Fruit fly (Drosophila melanogaster) whole organism, wandering third instar larva: ENCODE results near the gene CG42594.

ENCODE experiments used
- Dfd ChIP-seq: fragments of >200 bp; optimal IDR thresholded peaks from 2 replicates; lab custom pipeline; 2017; ENCODE audit warnings: missing biosample characterization, missing genetic modification characterization
- Dif ChIP-seq: fragments of 200-275, 200-300 bp; sonication (Bioruptor generic); optimal IDR thresholded peaks from 2 replicates; lab custom pipeline; 2018; ENCODE audit warnings: missing biosample characterization, missing genetic modification characterization; ENCODE audit not compliant: partially characterized antibody
- GATAd ChIP-seq: sonication (Bioruptor generic); optimal IDR thresholded peaks from 2 replicates; lab custom pipeline; 2016; ENCODE audit warnings: missing biosample characterization, missing genetic modification characterization
- HLH106 ChIP-seq: fragments of 200-800 bp; optimal IDR thresholded peaks from 3 replicates; lab custom pipeline; 2019; ENCODE audit warnings: missing biosample characterization, mild to moderate bottlenecking, missing genetic modification characterization, moderate library complexity
- Hnf4 ChIP-seq: fragments of 200-800 bp; sonication (Bioruptor generic); optimal IDR thresholded peaks from 2 replicates; lab custom pipeline; 2016; ENCODE audit warnings: missing biosample characterization, mild to moderate bottlenecking, missing genetic modification characterization
- Hr78 ChIP-seq: fragments of >200 bp; optimal IDR thresholded peaks from 2 replicates; lab custom pipeline; 2017; ENCODE audit warnings: missing biosample characterization, missing genetic modification characterization
- Hr83 ChIP-seq: fragments of 200-300 bp; sonication (Bioruptor generic); optimal IDR thresholded peaks from 2 replicates; lab custom pipeline; 2016; ENCODE audit warnings: missing biosample characterization, mild to moderate bottlenecking, missing genetic modification characterization, moderate library complexity; ENCODE audit not compliant: poor library complexity, severe bottlenecking
- Jra ChIP-seq: sonication (Bioruptor generic); optimal IDR thresholded peaks from 2 replicates; lab custom pipeline; 2016; ENCODE audit warnings: missing biosample characterization, missing genetic modification characterization
- Mio ChIP-seq: sonication (Bioruptor generic); optimal IDR thresholded peaks from 2 replicates; lab custom pipeline; 2016; ENCODE audit warnings: missing biosample characterization, missing genetic modification characterization
- Myc ChIP-seq: fragments of >200 bp; optimal IDR thresholded peaks from 2 replicates; lab custom pipeline; 2017
- N ChIP-seq: fragments of >200 bp; optimal IDR thresholded peaks from 2 replicates; lab custom pipeline; 2018; ENCODE audit warnings: missing biosample characterization, missing external identifiers, missing genetic modification characterization
- OdsH ChIP-seq: fragments of 200-800 bp; sonication (Bioruptor generic); optimal IDR thresholded peaks from 2 replicates; lab custom pipeline; 2016; ENCODE audit warnings: missing biosample characterization, mild to moderate bottlenecking, missing genetic modification characterization
- Rel ChIP-seq, 2 experiments: fragments of 200-800 bp; sonication (Bioruptor generic) in 1 of 2; optimal IDR thresholded peaks; 2 replicates in 1 of 2; 3 replicates in 1 of 2; lab custom pipeline; 2016 to 2019; ENCODE audit warnings: mild to moderate bottlenecking in 2 of 2, missing biosample characterization in 2 of 2, missing genetic modification characterization in 2 of 2, moderate library complexity in 1 of 2
- Sp1 ChIP-seq: fragments of 200-800 bp; sonication (Bioruptor generic); optimal IDR thresholded peaks from 3 replicates; lab custom pipeline; 2019; ENCODE audit warnings: missing biosample characterization, mild to moderate bottlenecking, missing genetic modification characterization, moderate library complexity
- Vsx2 ChIP-seq: fragments of 200-300, 225-300 bp; sonication (Bioruptor generic); optimal IDR thresholded peaks from 2 replicates; lab custom pipeline; 2018; ENCODE audit warnings: missing biosample characterization, missing genetic modification characterization; ENCODE audit not compliant: partially characterized antibody
- br ChIP-seq: fragments of 200-800 bp; sonication (Bioruptor generic); optimal IDR thresholded peaks from 2 replicates; lab custom pipeline; 2016; ENCODE audit warnings: missing biosample characterization, missing genetic modification characterization
- brk ChIP-seq: fragments of 200-800 bp; sonication (Bioruptor generic); optimal IDR thresholded peaks from 2 replicates; lab custom pipeline; 2016; ENCODE audit warnings: missing biosample characterization, mild to moderate bottlenecking, missing genetic modification characterization
- dl ChIP-seq, 2 experiments: fragments of 175-275, 200-275 bp in 1 of 2; fragments of 200-275 bp in 1 of 2; sonication (Bioruptor generic); optimal IDR thresholded peaks; lab custom pipeline; 2018; ENCODE audit warnings: mild to moderate bottlenecking in 2 of 2, missing biosample characterization in 2 of 2, missing genetic modification characterization in 2 of 2, moderate library complexity in 2 of 2; ENCODE audit not compliant: partially characterized antibody in 2 of 2, insufficient read depth in 1 of 2
- dmrt93B ChIP-seq: fragments of 200-800 bp; sonication (Bioruptor generic); optimal IDR thresholded peaks from 2 replicates; lab custom pipeline; 2018; ENCODE audit warnings: missing biosample characterization, mild to moderate bottlenecking, missing genetic modification characterization
- dsf ChIP-seq: sonication (Bioruptor generic); optimal IDR thresholded peaks from 2 replicates; lab custom pipeline; 2016; ENCODE audit warnings: missing biosample characterization, missing genetic modification characterization, borderline replicate concordance
- ey ChIP-seq: fragments of 200-800 bp; sonication (Bioruptor generic); optimal IDR thresholded peaks from 2 replicates; lab custom pipeline; 2016; ENCODE audit warnings: missing biosample characterization, missing genetic modification characterization
- foxo ChIP-seq, 2 experiments: fragments of 200-800 bp; sonication (Bioruptor generic); optimal IDR thresholded peaks; 2 replicates in 1 of 2; 3 replicates in 1 of 2; lab custom pipeline; 2016 to 2017; ENCODE audit warnings: missing biosample characterization in 2 of 2, missing genetic modification characterization in 2 of 2
- fru ChIP-seq: fragments of 200-800 bp; sonication (Bioruptor generic); optimal IDR thresholded peaks from 3 replicates; lab custom pipeline; 2016; ENCODE audit warnings: missing biosample characterization, mild to moderate bottlenecking, missing genetic modification characterization
- h ChIP-seq: fragments of 200-800 bp; sonication (Bioruptor generic); optimal IDR thresholded peaks from 3 replicates; lab custom pipeline; 2016; ENCODE audit warnings: missing biosample characterization, mild to moderate bottlenecking, missing genetic modification characterization
- jim ChIP-seq: fragments of 175-275, 200-325 bp; sonication (Bioruptor generic); optimal IDR thresholded peaks from 2 replicates; lab custom pipeline; 2016; ENCODE audit warnings: missing biosample characterization, mild to moderate bottlenecking, missing genetic modification characterization
- lola ChIP-seq: fragments of >200 bp; optimal IDR thresholded peaks from 2 replicates; lab custom pipeline; 2017; ENCODE audit warnings: missing biosample characterization, missing genetic modification characterization
- pan ChIP-seq: fragments of >200 bp; optimal IDR thresholded peaks from 2 replicates; lab custom pipeline; 2017
- psq ChIP-seq: fragments of 200-800 bp; sonication (Bioruptor generic); optimal IDR thresholded peaks from 3 replicates; lab custom pipeline; 2017; ENCODE audit warnings: missing biosample characterization, mild to moderate bottlenecking, missing genetic modification characterization, moderate library complexity
- rgr ChIP-seq: fragments of 200-800 bp; sonication (Bioruptor generic); optimal IDR thresholded peaks from 3 replicates; lab custom pipeline; 2016; ENCODE audit warnings: missing biosample characterization, mild to moderate bottlenecking, missing genetic modification characterization
- sage ChIP-seq: fragments of 200-800 bp; sonication (Bioruptor generic); optimal IDR thresholded peaks from 2 replicates; lab custom pipeline; 2016; ENCODE audit warnings: missing biosample characterization, mild to moderate bottlenecking, missing genetic modification characterization
- sv ChIP-seq: fragments of 200-800 bp; sonication (Bioruptor generic); optimal IDR thresholded peaks from 3 replicates; lab custom pipeline; 2016; ENCODE audit warnings: missing biosample characterization, missing genetic modification characterization
- tai ChIP-seq: sonication (Bioruptor generic); optimal IDR thresholded peaks from 2 replicates; lab custom pipeline; 2016; ENCODE audit warnings: missing biosample characterization, missing genetic modification characterization
- woc ChIP-seq: sonication (Bioruptor generic); optimal IDR thresholded peaks from 2 replicates; lab custom pipeline; 2016; ENCODE audit warnings: missing biosample characterization, mild to moderate bottlenecking, missing genetic modification characterization

Gene CG42594

DNA sequence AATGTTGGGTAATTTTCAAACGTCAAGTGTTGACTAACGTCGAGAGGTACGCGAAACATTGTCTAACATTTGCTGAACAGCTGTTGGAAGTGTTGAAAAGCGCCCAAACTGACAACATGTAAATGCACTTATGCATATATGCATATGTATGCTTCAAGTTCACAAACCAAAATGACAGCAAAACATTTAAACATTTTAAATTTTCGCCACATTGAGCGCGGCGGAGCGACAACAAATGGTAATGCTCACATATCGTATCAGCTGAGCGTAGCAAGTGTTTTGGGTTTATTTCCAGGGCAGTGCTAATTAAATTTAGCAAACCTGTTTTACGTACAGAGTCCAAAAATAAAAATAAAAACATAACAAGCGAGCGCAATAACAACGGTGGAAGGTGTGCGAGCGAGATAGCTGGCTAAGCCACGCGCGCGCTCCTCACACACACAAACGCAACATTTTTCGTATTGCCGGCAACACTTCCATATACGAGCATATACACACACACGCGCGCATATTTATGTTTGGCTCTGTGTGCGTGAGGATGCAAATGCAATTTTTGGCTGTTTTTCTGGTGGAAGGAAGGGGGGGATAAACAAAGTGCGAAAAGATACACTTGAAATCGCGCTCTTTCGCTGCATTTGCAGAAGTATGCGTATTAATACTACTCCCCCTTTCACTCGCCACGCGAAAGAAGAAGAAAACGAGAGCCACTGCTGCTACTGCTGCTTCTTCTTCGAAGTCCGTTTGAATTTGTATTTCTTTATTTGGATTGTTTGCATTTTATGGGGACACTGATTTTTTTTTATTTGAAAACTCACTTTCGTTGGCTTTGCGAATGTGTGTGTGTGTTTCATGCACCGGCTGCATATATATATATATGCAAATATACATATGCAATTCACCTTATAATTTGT lies 89.7 kb downstream of the CG42594 start (continued):
- TF ChIP-seq Vsx2 (GFP tag; lab: Kevin White, UChicago) (no peak), Hr83 (GFP tag; lab: Kevin White, UChicago) (peak; percentile 72)
- TF ChIP-seq, all 38 proteins: peak for 20

DNA sequence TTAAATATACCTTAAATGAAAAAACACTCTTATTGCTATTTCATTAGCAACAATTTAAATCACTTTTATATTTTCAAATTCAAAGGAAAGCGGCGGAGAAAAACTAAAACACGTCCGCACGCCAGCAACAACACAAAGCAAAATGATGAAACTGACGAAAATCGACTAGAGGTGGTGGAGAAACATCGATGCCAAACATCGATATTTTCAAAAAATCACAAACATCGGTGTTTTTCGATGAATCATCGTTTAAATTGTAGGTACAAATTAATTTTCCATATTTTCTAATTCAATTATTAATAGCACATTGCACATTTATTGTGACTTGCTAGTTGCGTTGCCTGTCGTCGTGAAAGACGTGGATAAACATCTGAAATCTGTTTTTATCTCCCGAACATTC lies 90.4 kb downstream of the CG42594 start:
- TF ChIP-seq HLH106 (tag; lab: Kevin White, UChicago) (no peak), GATAd (GFP tag; lab: Kevin White, UChicago) (no peak), Vsx2 (GFP tag; lab: Kevin White, UChicago) (no peak), OdsH (GFP tag; lab: Kevin White, UChicago) (no peak), foxo (GFP tag; optimal IDR thresholded peaks at IDR 0.05; lab: Kevin White, UChicago) (no peak), Hr78 (GFP tag; lab: Kevin White, UChicago) (no peak), dmrt93B (GFP tag; lab: Kevin White, UChicago) (no peak), Dfd (no peak), sv (GFP tag; lab: Kevin White, UChicago) (no peak), Sp1 (GFP tag; lab: Kevin White, UChicago) (no peak), pan (lab: Kevin White, UChicago) (no peak), Dif (no peak), dl (GFP tag; optimal IDR thresholded peaks at IDR 0.05; lab: Kevin White, UChicago; ENCODE audit: insufficient read depth in 1 of 2, partially characterized antibody in 2 of 2) (no peak), Hnf4 (GFP tag; lab: Kevin White, UChicago) (peak; percentile 7), brk (GFP tag; lab: Kevin White, UChicago) (peak; percentile 12), Hr83 (GFP tag; lab: Kevin White, UChicago) (peak; percentile 17), woc (GFP tag; lab: Kevin White, UChicago) (peak; percentile 5), sage (GFP tag; lab: Kevin White, UChicago) (peak; percentile 37), ey (no peak), Rel (GFP tag; optimal IDR thresholded peaks at IDR 0.05; lab: Kevin White, UChicago) (no peak), Rel (tag; optimal IDR thresholded peaks at IDR 0.05; lab: Kevin White, UChicago) (no peak), lola (GFP tag; lab: Kevin White, UChicago) (no peak), tai (GFP tag; lab: Kevin White, UChicago) (peak; percentile 24), jim (GFP tag; lab: Kevin White, UChicago) (no peak)
- TF ChIP-seq, all 38 proteins: peak for 6

DNA sequence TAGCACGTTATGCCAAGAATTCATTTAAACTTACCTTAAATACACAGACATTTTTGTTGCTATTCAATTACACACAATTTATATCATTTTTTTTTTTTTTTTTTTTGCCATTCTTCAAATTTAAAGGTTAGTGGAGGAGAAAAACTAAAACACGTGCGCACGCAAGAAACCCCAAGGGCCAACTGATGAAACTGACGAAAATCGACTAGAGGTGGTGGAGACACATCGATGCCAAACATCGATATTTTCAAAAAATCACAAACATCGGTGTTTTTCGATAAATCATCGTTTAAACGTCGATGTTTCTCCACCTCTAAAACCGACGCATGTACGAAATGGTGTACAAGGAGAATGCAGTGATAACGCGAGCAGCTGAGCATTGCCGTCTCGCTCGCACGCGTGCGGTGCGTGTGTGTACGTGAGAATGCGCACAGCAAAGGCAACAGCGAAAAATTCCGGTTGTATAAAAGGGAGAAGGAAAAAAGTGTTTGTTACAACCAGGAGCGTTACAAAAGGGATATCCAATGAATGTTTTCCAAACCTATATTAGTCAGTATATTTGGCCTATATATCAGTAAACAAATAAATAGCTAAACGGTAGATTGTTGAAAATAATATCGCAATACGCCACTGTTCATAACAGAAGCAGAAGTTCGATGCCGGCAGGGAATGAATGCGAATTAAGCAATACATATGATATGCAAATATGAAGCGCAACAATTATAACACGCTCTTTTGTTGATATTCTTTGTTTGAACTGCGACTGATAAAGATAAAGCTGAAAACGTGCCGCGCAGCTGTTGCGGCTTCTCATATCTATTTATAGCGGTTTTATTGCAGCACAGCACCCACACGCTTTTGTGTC lies 95.6 kb downstream of the CG42594 start:
- TF ChIP-seq foxo (GFP tag; optimal IDR thresholded peaks at IDR 0.05; lab: Kevin White, UChicago) (peak in 1 of 2 experiments; percentile 43), Hr83 (GFP tag; lab: Kevin White, UChicago) (peak; percentile 91), HLH106 (tag; lab: Kevin White, UChicago) (peak; percentile 15), br (GFP tag; lab: Kevin White, UChicago) (peak; percentile 30), sv (GFP tag; lab: Kevin White, UChicago) (no peak), dmrt93B (GFP tag; lab: Kevin White, UChicago) (peak; percentile 7), dsf (peak; percentile 36), N (GFP tag; lab: Kevin White, UChicago) (no peak), Dif (no peak), Myc (lab: Kevin White, UChicago) (no peak), Sp1 (GFP tag; lab: Kevin White, UChicago) (peak; percentile 33), Rel (GFP tag; optimal IDR thresholded peaks at IDR 0.05; lab: Kevin White, UChicago) (no peak), Rel (tag; optimal IDR thresholded peaks at IDR 0.05; lab: Kevin White, UChicago) (no peak), rgr (GFP tag; lab: Kevin White, UChicago) (peak; percentile 51), tai (GFP tag; lab: Kevin White, UChicago) (peak; percentile 57), h (GFP tag; lab: Kevin White, UChicago) (peak; percentile 75), ey (peak; percentile 30), Hnf4 (GFP tag; lab: Kevin White, UChicago) (peak; percentile 21), Jra (GFP tag; lab: Kevin White, UChicago) (peak; percentile 30), Mio (no peak), fru (GFP tag; lab: Kevin White, UChicago) (peak; percentile 62), Dfd (no peak), OdsH (GFP tag; lab: Kevin White, UChicago) (peak; percentile 59), sage (GFP tag; lab: Kevin White, UChicago) (peak; percentile 11), lola (GFP tag; lab: Kevin White, UChicago) (no peak), jim (GFP tag; lab: Kevin White, UChicago) (no peak), psq (GFP tag; lab: Kevin White, UChicago) (peak; percentile 94)
